Worm (Caenorhabditis elegans): ENCODE results near the gene ard-1.

The ard-1 gene

ce11 chrIV:11094974-11095373 lies 36.1 kb upstream of the ard-1 start, which contains the start of gene M7.8:
Gene M7.8 (minus strand): TSS chrIV:11095085.
- peak; percentile 76 for TF ChIP-seq fkh-10 (GFP tag; optimal IDR thresholded peaks at IDR 0.05)
- no peak for TF ChIP-seq aly-2 (tag; optimal IDR thresholded peaks at IDR 0.05)

ce11 chrIV:11097795-11098194 lies 33.3 kb upstream of the ard-1 start, which contains the start of gene M7.12:
Gene M7.12 (minus strand): TSS chrIV:11097982.
- TF ChIP-seq nfya-1 (tag; optimal IDR thresholded peaks at IDR 0.05; ENCODE audit: insufficient read depth) (peak; percentile 7), nhr-11 (tag; optimal IDR thresholded peaks at IDR 0.05) (no peak), nhr-76 (tag; optimal IDR thresholded peaks at IDR 0.05) (peak; percentile 76), eor-1 (tag; optimal IDR thresholded peaks at IDR 0.05) (no peak), pqm-1 (tag; optimal IDR thresholded peaks at IDR 0.05) (peak; percentile 37), lin-39 (tag; optimal IDR thresholded peaks at IDR 0.05) (no peak)

ce11 chrIV:11100271-11100670 lies 30.8 kb upstream of the ard-1 start, which contains the start of gene str-3:
Gene str-3 (minus strand): TSS chrIV:11100371.
- no peak for TF ChIP-seq ceh-16 (tag; optimal IDR thresholded peaks at IDR 0.05)
- TF ChIP-seq nhr-25 (tag; optimal IDR thresholded peaks at IDR 0.05), result no peak
- TF ChIP-seq ama-1 (optimal IDR thresholded peaks at IDR 0.05), result no peak
- no peak for TF ChIP-seq daf-12 (tag; optimal IDR thresholded peaks at IDR 0.05)
- TF ChIP-seq mdl-1 (tag; optimal IDR thresholded peaks at IDR 0.05), result no peak
- TF ChIP-seq nhr-237 (tag; optimal IDR thresholded peaks at IDR 0.05), result no peak
- TF ChIP-seq ceh-28 (tag; optimal IDR thresholded peaks at IDR 0.05), result no peak
- TF ChIP-seq mml-1 (tag; optimal IDR thresholded peaks at IDR 0.05), result no peak
- TF ChIP-seq sea-2 (GFP tag; optimal IDR thresholded peaks at IDR 0.05), result no peak
- no peak for TF ChIP-seq fkh-2 (tag; optimal IDR thresholded peaks at IDR 0.05)
- TF ChIP-seq pqm-1 (tag; optimal IDR thresholded peaks at IDR 0.05), result no peak
- no peak for TF ChIP-seq fkh-10 (GFP tag; optimal IDR thresholded peaks at IDR 0.05)
- no peak for TF ChIP-seq unc-62 (GFP tag; optimal IDR thresholded peaks at IDR 0.05)
- no peak for TF ChIP-seq fos-1 (tag; optimal IDR thresholded peaks at IDR 0.05)
- TF ChIP-seq lin-15B (tag; optimal IDR thresholded peaks at IDR 0.05), result no peak
- no peak for TF ChIP-seq R02D3.7 (tag; optimal IDR thresholded peaks at IDR 0.05)
- no peak for TF ChIP-seq elt-3 (tag; optimal IDR thresholded peaks at IDR 0.05)

ce11 chrIV:11101383-11101782 lies 29.7 kb upstream of the ard-1 start, which contains the start of gene srlf-18:
Gene srlf-18 (minus strand): TSS chrIV:11101483.
- TF ChIP-seq mdl-1 (tag; optimal IDR thresholded peaks at IDR 0.05) (no peak), R02D3.7 (tag; optimal IDR thresholded peaks at IDR 0.05) (no peak), skn-1 (tag; optimal IDR thresholded peaks at IDR 0.05) (no peak), ama-1 (optimal IDR thresholded peaks at IDR 0.05) (no peak), nhr-76 (tag; optimal IDR thresholded peaks at IDR 0.05) (no peak), ceh-16 (tag; optimal IDR thresholded peaks at IDR 0.05) (no peak), nhr-25 (tag; optimal IDR thresholded peaks at IDR 0.05) (no peak), ceh-9 (tag; optimal IDR thresholded peaks at IDR 0.05) (no peak), mml-1 (tag; optimal IDR thresholded peaks at IDR 0.05) (no peak), nhr-11 (tag; optimal IDR thresholded peaks at IDR 0.05) (no peak), aly-2 (tag; optimal IDR thresholded peaks at IDR 0.05) (no peak), nhr-23 (tag; optimal IDR thresholded peaks at IDR 0.05) (no peak), unc-39 (tag; optimal IDR thresholded peaks at IDR 0.05) (no peak), nhr-28 (tag; optimal IDR thresholded peaks at IDR 0.05) (no peak), pha-4 (tag; optimal IDR thresholded peaks at IDR 0.05) (no peak), ZK546.5 (tag; optimal IDR thresholded peaks at IDR 0.05) (no peak), nhr-67 (tag; optimal IDR thresholded peaks at IDR 0.05) (no peak), zag-1 (tag; optimal IDR thresholded peaks at IDR 0.05) (no peak), unc-62 (GFP tag; optimal IDR thresholded peaks at IDR 0.05) (no peak)

ce11 chrIV:11102608-11103007 lies 28.5 kb upstream of the ard-1 start, which contains the start of gene srlf-17:
Gene srlf-17 (minus strand): TSS chrIV:11102708.
- TF ChIP-seq nhr-76 (tag; optimal IDR thresholded peaks at IDR 0.05) (no peak), nhr-43 (tag; optimal IDR thresholded peaks at IDR 0.05; ENCODE audit: poor library complexity, severe bottlenecking) (no peak), zag-1 (tag; optimal IDR thresholded peaks at IDR 0.05) (no peak), lin-39 (tag; optimal IDR thresholded peaks at IDR 0.05) (no peak)

- no peak for TF ChIP-seq R02D3.7 (tag; optimal IDR thresholded peaks at IDR 0.05)
- TF ChIP-seq nhr-28 (tag; optimal IDR thresholded peaks at IDR 0.05), result no peak
- TF ChIP-seq lsy-12 (tag; optimal IDR thresholded peaks at IDR 0.05), result no peak
- no peak for TF ChIP-seq nhr-23 (tag; optimal IDR thresholded peaks at IDR 0.05)
- no peak for TF ChIP-seq nhr-237 (tag; optimal IDR thresholded peaks at IDR 0.05)
- TF ChIP-seq nhr-25 (tag; optimal IDR thresholded peaks at IDR 0.05), result no peak
- TF ChIP-seq hmg-11 (tag; optimal IDR thresholded peaks at IDR 0.05), result no peak
- no peak for TF ChIP-seq fos-1 (tag; optimal IDR thresholded peaks at IDR 0.05)
- no peak for TF ChIP-seq ceh-9 (tag; optimal IDR thresholded peaks at IDR 0.05)
- TF ChIP-seq ZK546.5 (tag; optimal IDR thresholded peaks at IDR 0.05), result no peak
- no peak for TF ChIP-seq snpc-4 (tag; optimal IDR thresholded peaks at IDR 0.05)
- TF ChIP-seq daf-12 (tag; optimal IDR thresholded peaks at IDR 0.05), result no peak
- no peak for TF ChIP-seq unc-62 (GFP tag; optimal IDR thresholded peaks at IDR 0.05)
- no peak for TF ChIP-seq lin-15B (tag; optimal IDR thresholded peaks at IDR 0.05)
- no peak for TF ChIP-seq elt-1 (tag; optimal IDR thresholded peaks at IDR 0.05)
These were observed 27.6 kb upstream of the ard-1 start for ce11 chrIV:11103501-11103900.

Measured in whole organism, L3 larva.